Worm (Caenorhabditis elegans) whole organism, mixed stage, embryonic: ENCODE results near the gene ZK813.5.

Experiments
- bed-3 ChIP-seq: fragments of 200-800 bp; sonication (Bioruptor generic); optimal IDR thresholded peaks from 3 replicates; lab custom pipeline; 2018; ENCODE audit warnings: mild to moderate bottlenecking, missing genetic modification characterization, moderate library complexity, missing compliant biosample characterization
- blmp-1 ChIP-seq: fragments of 150-350 bp; optimal IDR thresholded peaks from 2 replicates; lab custom pipeline; 2014; ENCODE audit warnings: missing biosample characterization, missing genetic modification characterization
- ceh-39 ChIP-seq: fragments of 150-350 bp; optimal IDR thresholded peaks from 2 replicates; lab custom pipeline; 2014; ENCODE audit warnings: missing biosample characterization, missing genetic modification characterization
- ceh-43 ChIP-seq: fragments of 200-800 bp; sonication (Bioruptor generic); optimal IDR thresholded peaks from 2 replicates; lab custom pipeline; 2018; ENCODE audit warnings: mild to moderate bottlenecking, missing genetic modification characterization, moderate library complexity, missing compliant biosample characterization
- ceh-83 ChIP-seq: fragments of 200-800 bp; sonication (Bioruptor generic); optimal IDR thresholded peaks from 2 replicates; lab custom pipeline; 2018; ENCODE audit warnings: mild to moderate bottlenecking, missing genetic modification characterization, missing compliant biosample characterization
- ces-1 ChIP-seq: fragments of 150-350 bp; optimal IDR thresholded peaks from 2 replicates; lab custom pipeline; 2014; ENCODE audit warnings: missing biosample characterization, missing genetic modification reagents, missing genetic modification characterization
- cnd-1 ChIP-seq: fragments of 200-800 bp; sonication (Bioruptor generic); optimal IDR thresholded peaks from 2 replicates; lab custom pipeline; 2018; ENCODE audit warnings: mild to moderate bottlenecking, missing genetic modification characterization, missing compliant biosample characterization
- drap-1 ChIP-seq: fragments of 200-800 bp; sonication (Bioruptor generic); optimal IDR thresholded peaks from 3 replicates; lab custom pipeline; 2018; ENCODE audit warnings: mild to moderate bottlenecking, missing genetic modification characterization, missing compliant biosample characterization
- elt-1 ChIP-seq: sonication (generic microtip); optimal IDR thresholded peaks from 2 replicates; lab custom pipeline; 2017; ENCODE audit warnings: missing genetic modification characterization, mild to moderate bottlenecking, missing compliant biosample characterization, antibody characterized with exemption, moderate library complexity, borderline replicate concordance; ENCODE audit not compliant: insufficient read depth
- elt-3 ChIP-seq: fragments of 150-350 bp; optimal IDR thresholded peaks from 2 replicates; lab custom pipeline; 2014; ENCODE audit warnings: missing biosample characterization, missing genetic modification characterization
- flh-1 ChIP-seq: fragments of 200-800 bp; sonication (Bioruptor generic); optimal IDR thresholded peaks from 2 replicates; lab custom pipeline; 2018; ENCODE audit warnings: mild to moderate bottlenecking, missing genetic modification characterization, moderate library complexity, missing compliant biosample characterization
- ham-2 ChIP-seq: fragments of 200-800 bp; sonication (Bioruptor generic); optimal IDR thresholded peaks from 2 replicates; lab custom pipeline; 2018; ENCODE audit warnings: mild to moderate bottlenecking, missing genetic modification characterization, missing compliant biosample characterization
- hlh-1 ChIP-seq: fragments of 150-350 bp; optimal IDR thresholded peaks from 2 replicates; lab custom pipeline; 2014; ENCODE audit warnings: missing biosample characterization, missing genetic modification reagents, missing genetic modification characterization
- lin-13 ChIP-seq: fragments of 150-350 bp; optimal IDR thresholded peaks from 2 replicates; lab custom pipeline; 2014; ENCODE audit warnings: missing biosample characterization, missing genetic modification characterization
- lin-32 ChIP-seq: fragments of 200-800 bp; sonication (Bioruptor generic); optimal IDR thresholded peaks from 2 replicates; lab custom pipeline; 2018; ENCODE audit warnings: mild to moderate bottlenecking, missing genetic modification characterization, missing compliant biosample characterization
- lsy-2 ChIP-seq: fragments of 150-350 bp; optimal IDR thresholded peaks from 2 replicates; lab custom pipeline; 2014; ENCODE audit warnings: missing biosample characterization, missing genetic modification characterization
- mab-5 ChIP-seq: fragments of 150-350 bp; optimal IDR thresholded peaks from 2 replicates; lab custom pipeline; 2014; ENCODE audit warnings: missing biosample characterization, missing genetic modification characterization
- mep-1 ChIP-seq: fragments of 150-350 bp; optimal IDR thresholded peaks from 2 replicates; lab custom pipeline; 2017; ENCODE audit warnings: missing biosample characterization, missing genetic modification reagents, missing genetic modification characterization, inconsistent platforms
- mls-2 ChIP-seq: sonication (generic microtip); optimal IDR thresholded peaks from 2 replicates; lab custom pipeline; 2016; ENCODE audit warnings: mild to moderate bottlenecking, missing genetic modification characterization, moderate library complexity, missing compliant biosample characterization
- nhr-12 ChIP-seq: fragments of 150-350 bp; optimal IDR thresholded peaks from 2 replicates; lab custom pipeline; 2014; ENCODE audit warnings: missing biosample characterization, missing genetic modification characterization
- nhr-2 ChIP-seq: fragments of 150-350 bp; optimal IDR thresholded peaks from 2 replicates; lab custom pipeline; 2014; ENCODE audit warnings: missing biosample characterization, missing genetic modification characterization
- nhr-237 ChIP-seq: fragments of 150-350 bp; optimal IDR thresholded peaks from 2 replicates; lab custom pipeline; 2014; ENCODE audit warnings: missing biosample characterization, missing genetic modification characterization
- nhr-28 ChIP-seq: fragments of 150-350 bp; optimal IDR thresholded peaks from 2 replicates; lab custom pipeline; 2014; ENCODE audit warnings: missing biosample characterization, missing genetic modification characterization
- nhr-76 ChIP-seq: sonication (generic microtip); optimal IDR thresholded peaks from 2 replicates; lab custom pipeline; 2017; ENCODE audit warnings: missing biosample characterization, missing genetic modification characterization
- pha-4 ChIP-seq: fragments of 150-350 bp; optimal IDR thresholded peaks from 2 replicates; lab custom pipeline; 2018; ENCODE audit warnings: missing biosample characterization, missing genetic modification reagents, missing genetic modification characterization
- sem-2 ChIP-seq: fragments of 200-800 bp; sonication (Bioruptor generic); optimal IDR thresholded peaks from 2 replicates; lab custom pipeline; 2018; ENCODE audit warnings: mild to moderate bottlenecking, missing genetic modification characterization, missing compliant biosample characterization
- sptf-1 ChIP-seq: sonication (generic microtip); optimal IDR thresholded peaks from 2 replicates; lab custom pipeline; 2017; ENCODE audit warnings: mild to moderate bottlenecking, missing genetic modification characterization, moderate library complexity, missing compliant biosample characterization
- tbx-8 ChIP-seq: fragments of 200-800 bp; sonication (Bioruptor generic); optimal IDR thresholded peaks from 2 replicates; lab custom pipeline; 2018; ENCODE audit warnings: mild to moderate bottlenecking, missing genetic modification characterization, moderate library complexity, missing compliant biosample characterization
- unc-120 ChIP-seq: sonication (generic microtip); optimal IDR thresholded peaks from 2 replicates; lab custom pipeline; 2017; ENCODE audit warnings: missing genetic modification characterization, missing compliant biosample characterization; ENCODE audit not compliant: poor library complexity, severe bottlenecking
- unc-62 ChIP-seq: fragments of 150-350 bp; optimal IDR thresholded peaks from 2 replicates; lab custom pipeline; 2014; ENCODE audit warnings: missing biosample characterization, missing genetic modification reagents, missing genetic modification characterization
- zip-8 ChIP-seq: fragments of 150-350 bp; optimal IDR thresholded peaks from 2 replicates; lab custom pipeline; 2014; ENCODE audit warnings: missing biosample characterization, missing genetic modification characterization
- ztf-11 ChIP-seq: fragments of 150-350 bp; optimal IDR thresholded peaks from 2 replicates; lab custom pipeline; 2014; ENCODE audit warnings: missing biosample characterization, missing genetic modification characterization

ZK813.5 gene

DNA sequence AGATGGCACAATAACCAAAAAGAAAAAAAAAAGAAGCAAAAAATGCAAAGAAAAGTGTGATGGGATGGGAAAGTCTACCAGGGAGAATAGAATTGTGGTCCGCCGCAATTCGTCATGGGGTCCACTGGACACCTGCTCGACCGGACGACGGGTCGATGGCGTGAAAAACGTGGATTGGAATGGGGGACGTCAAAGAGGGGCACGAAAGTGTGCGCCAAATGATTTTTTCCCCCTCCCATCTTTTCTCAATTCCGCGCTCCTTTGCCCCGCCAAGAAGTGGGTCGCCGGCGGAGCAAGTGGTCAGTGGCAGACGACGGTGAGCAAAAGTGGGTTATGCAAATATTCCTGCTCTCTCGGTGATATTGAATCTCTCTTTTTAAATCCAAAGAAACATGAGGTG lies 16.9 kb upstream of the ZK813.5 start:
- TF ChIP-seq lin-32 (no peak), zip-8 (tag; lab: Kevin White, UChicago) (no peak), hlh-1 (tag; lab: Kevin White, UChicago) (peak; percentile 8), nhr-76 (tag; lab: Kevin White, UChicago) (no peak)

- TF ChIP-seq blmp-1 (tag; lab: Kevin White, UChicago) (no peak), sptf-1 (tag; lab: Kevin White, UChicago) (peak; percentile 26), sem-2 (GFP tag; lab: Kevin White, UChicago) (no peak), ham-2 (GFP tag; lab: Kevin White, UChicago) (peak; percentile 33), mep-1 (peak; percentile 2), ceh-39 (tag; lab: Kevin White, UChicago) (peak; percentile 28), cnd-1 (tag; lab: Kevin White, UChicago) (peak; percentile 81), pha-4 (tag; lab: Kevin White, UChicago) (no peak), unc-120 (tag; lab: Kevin White, UChicago) (peak; percentile 13), mls-2 (tag; lab: Kevin White, UChicago) (peak; percentile 43), ces-1 (peak; percentile 48), elt-1 (peak; percentile 77), nhr-2 (peak; percentile 60)
- TF ChIP-seq, all 35 proteins: peak for 10
Observed at ce11 chrX:3467004-3467761, 16.2 kb upstream of the ZK813.5 start.

- TF ChIP-seq elt-3 (tag; lab: Kevin White, UChicago) (no peak), nhr-12 (tag; lab: Kevin White, UChicago) (no peak), lin-32 (no peak), flh-1 (no peak), sem-2 (GFP tag; lab: Kevin White, UChicago) (no peak), nhr-28 (no peak), ceh-39 (tag; lab: Kevin White, UChicago) (no peak), mab-5 (tag; lab: Kevin White, UChicago) (no peak), bed-3 (GFP tag; lab: Kevin White, UChicago) (no peak), blmp-1 (tag; lab: Kevin White, UChicago) (no peak), lin-13 (tag; lab: Kevin White, UChicago) (no peak), ces-1 (no peak), pha-4 (tag; lab: Kevin White, UChicago) (no peak), lsy-2 (tag; lab: Kevin White, UChicago) (no peak), mep-1 (no peak)
Observed at ce11 chrX:3465785-3466184, 14.8 kb upstream of the ZK813.5 start, which contains the start of the genes ZK377.15 and sax-3. Gene ZK377.15, minus strand, starts transcription at chrX:3465885. Gene sax-3, minus strand, starts transcription at chrX:3465927.

DNA sequence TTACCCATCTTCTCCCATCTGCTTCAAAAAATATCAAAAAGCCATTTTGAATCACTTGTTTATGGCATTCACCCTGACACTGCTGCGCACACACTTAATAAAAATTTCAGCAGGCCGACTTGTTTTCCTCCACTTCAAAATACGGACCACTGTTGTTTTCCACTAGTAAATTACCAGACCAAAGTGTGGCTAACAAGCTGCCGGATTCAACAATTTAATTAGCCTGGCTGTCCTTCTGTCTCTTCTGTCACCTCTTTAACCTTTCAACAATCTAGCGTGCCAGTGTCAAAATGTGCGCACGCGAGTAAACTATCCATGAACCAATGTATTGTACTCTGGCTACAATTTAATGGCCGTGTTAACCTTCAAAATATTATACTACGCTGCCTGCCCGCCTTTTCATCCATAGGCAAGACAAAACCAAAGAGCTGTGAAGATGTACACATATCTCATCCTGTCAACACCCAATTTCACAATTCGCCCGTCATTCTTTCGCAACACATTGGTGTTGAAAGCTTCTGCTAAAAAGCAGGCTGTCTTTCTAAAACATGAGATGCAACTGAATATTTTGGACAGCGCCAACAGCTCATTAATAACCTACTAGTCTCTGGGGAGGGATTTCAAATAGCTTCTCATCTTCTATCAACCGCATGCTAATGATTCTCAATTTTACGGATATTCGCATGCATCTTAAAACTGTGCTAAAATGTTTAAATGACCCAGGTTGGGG lies 13.5 kb upstream of the ZK813.5 start:
- TF ChIP-seq unc-120 (tag; lab: Kevin White, UChicago), result no peak
- TF ChIP-seq nhr-76 (tag; lab: Kevin White, UChicago), result no peak
- no peak for TF ChIP-seq elt-3 (tag; lab: Kevin White, UChicago)
- TF ChIP-seq hlh-1 (tag; lab: Kevin White, UChicago), result no peak
- TF ChIP-seq drap-1, result no peak
- TF ChIP-seq ztf-11 (tag; lab: Kevin White, UChicago), result no peak
- TF ChIP-seq ceh-43 (GFP tag; lab: Kevin White, UChicago), result no peak
- TF ChIP-seq nhr-28, result no peak
- TF ChIP-seq ces-1, result peak; percentile 80
- TF ChIP-seq flh-1, result no peak
- TF ChIP-seq blmp-1 (tag; lab: Kevin White, UChicago), result no peak
- TF ChIP-seq mls-2 (tag; lab: Kevin White, UChicago), result no peak
- TF ChIP-seq mep-1, result no peak
- TF ChIP-seq elt-1, result no peak
- TF ChIP-seq nhr-12 (tag; lab: Kevin White, UChicago), result no peak
- peak; percentile 53 for TF ChIP-seq unc-62 (GFP tag; lab: Kevin White, UChicago)
- TF ChIP-seq ceh-83 (GFP tag; lab: Kevin White, UChicago), result no peak
- TF ChIP-seq zip-8 (tag; lab: Kevin White, UChicago), result no peak
- TF ChIP-seq mab-5 (tag; lab: Kevin White, UChicago), result no peak
- TF ChIP-seq nhr-2, result peak; percentile 10
- TF ChIP-seq ham-2 (GFP tag; lab: Kevin White, UChicago), result peak; percentile 41
- TF ChIP-seq bed-3 (GFP tag; lab: Kevin White, UChicago), result no peak
- TF ChIP-seq cnd-1 (tag; lab: Kevin White, UChicago), result no peak
- no peak for TF ChIP-seq nhr-237
- no peak for TF ChIP-seq lsy-2 (tag; lab: Kevin White, UChicago)
- TF ChIP-seq tbx-8 (GFP tag; lab: Kevin White, UChicago), result no peak
- TF ChIP-seq pha-4 (tag; lab: Kevin White, UChicago), result no peak
- TF ChIP-seq, all 35 proteins: peak for 4
